Worm (Caenorhabditis elegans): ENCODE data around the gene F11G11.13.

The F11G11.13 gene

DNA sequence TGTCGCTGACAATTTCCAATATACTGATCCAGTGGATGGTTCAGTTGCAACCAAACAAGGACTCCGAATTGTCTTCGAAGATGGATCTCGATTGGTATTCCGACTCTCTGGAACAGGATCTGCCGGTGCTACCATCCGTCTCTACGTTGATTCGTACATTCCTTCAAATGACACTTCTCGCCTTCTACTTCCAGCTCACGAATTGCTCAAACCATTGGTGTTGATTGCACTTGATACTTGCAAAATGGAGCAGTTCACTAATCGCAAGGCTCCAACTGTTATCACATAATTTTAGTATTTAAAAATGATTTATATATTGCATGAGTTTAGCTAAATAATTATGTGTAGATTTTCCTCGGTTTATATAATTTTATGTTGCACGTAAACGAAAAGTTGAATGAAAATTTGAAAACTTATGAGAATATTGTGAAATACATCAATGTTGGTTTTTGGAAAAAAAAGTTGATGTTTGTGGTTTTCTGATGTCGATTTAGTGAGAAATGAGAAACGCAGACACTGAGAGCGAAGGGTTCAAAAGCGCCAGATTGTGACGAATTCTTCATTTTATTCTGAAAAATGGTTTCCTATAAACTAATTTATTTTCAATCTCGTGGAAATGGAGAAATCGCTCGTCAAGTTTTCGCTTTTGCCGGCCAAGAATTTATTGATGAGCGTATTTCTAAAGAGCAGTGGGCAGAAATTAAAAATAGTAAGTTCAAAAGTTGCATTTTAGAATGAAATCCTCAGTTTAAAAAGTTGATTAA, 15.2 kb upstream of the F11G11.13 start, which contains the start of gene gst-9:
Gene gst-9 (plus strand): TSS at position 574 of the 764 bp plus-strand sequence.
- no peak for TF ChIP-seq nhr-12 (tag; optimal IDR thresholded peaks at IDR 0.05)
- TF ChIP-seq ceh-39 (tag; optimal IDR thresholded peaks at IDR 0.05), result no peak
- no peak for TF ChIP-seq nhr-76 (tag; optimal IDR thresholded peaks at IDR 0.05)
- no peak for TF ChIP-seq elt-1 (tag; optimal IDR thresholded peaks at IDR 0.05; ENCODE audit: borderline replicate concordance, insufficient read depth)
- no peak for TF ChIP-seq mab-5 (tag; optimal IDR thresholded peaks at IDR 0.05)
- no peak for TF ChIP-seq nhr-237 (tag; optimal IDR thresholded peaks at IDR 0.05)
- no peak for TF ChIP-seq lin-13 (tag; optimal IDR thresholded peaks at IDR 0.05)
- no peak for TF ChIP-seq mls-2 (tag; optimal IDR thresholded peaks at IDR 0.05)
- no peak for TF ChIP-seq unc-62 (GFP tag; optimal IDR thresholded peaks at IDR 0.05)
- no peak for TF ChIP-seq bed-3 (GFP tag; optimal IDR thresholded peaks at IDR 0.05)
- TF ChIP-seq nhr-2 (tag; optimal IDR thresholded peaks at IDR 0.05), result no peak
- no peak for TF ChIP-seq M03D4.4 (tag; optimal IDR thresholded peaks at IDR 0.05)
- no peak for TF ChIP-seq unc-39 (tag; optimal IDR thresholded peaks at IDR 0.05)
- no peak for TF ChIP-seq hlh-1 (tag; optimal IDR thresholded peaks at IDR 0.05)
- TF ChIP-seq unc-120 (tag; optimal IDR thresholded peaks at IDR 0.05; ENCODE audit: poor library complexity, severe bottlenecking), result no peak

- peak; percentile 34 for TF ChIP-seq unc-120 (tag; optimal IDR thresholded peaks at IDR 0.05; ENCODE audit: poor library complexity, severe bottlenecking)
- peak; percentile 57 for TF ChIP-seq hlh-1 (tag; optimal IDR thresholded peaks at IDR 0.05)
- no peak for TF ChIP-seq drap-1 (GFP tag; optimal IDR thresholded peaks at IDR 0.05)
These were observed 12.8 kb upstream of the F11G11.13 start, which contains the start of gene pgm-1 for ce11 chrII:4888527-4889487. TSS of gene pgm-1 (plus strand) at chrII:4889437.

DNA sequence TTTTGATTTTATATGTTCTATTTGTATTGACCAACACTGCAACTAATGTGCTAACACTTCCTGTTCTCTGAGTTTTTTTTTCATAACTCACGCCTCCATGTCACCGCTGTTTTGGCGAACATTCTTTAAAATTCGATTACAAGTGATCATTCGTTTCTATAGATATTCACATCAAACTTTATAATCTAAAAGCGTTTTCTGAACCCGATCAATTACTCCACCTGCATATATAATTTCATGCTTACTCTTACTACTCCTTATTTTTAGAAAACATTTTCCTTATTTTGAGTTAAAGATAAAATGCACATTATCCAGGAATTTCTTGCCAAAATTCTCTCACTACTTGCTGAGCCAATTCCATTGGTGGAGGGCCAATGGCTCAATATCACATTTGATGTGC, 10.0 kb upstream of the F11G11.13 start, which contains the start of gene R05F9.7:
Gene R05F9.7 (plus strand): TSS at position 301 of the 400 bp plus-strand sequence.
- no peak for TF ChIP-seq mep-1 (tag; optimal IDR thresholded peaks at IDR 0.05)
- no peak for TF ChIP-seq lin-13 (tag; optimal IDR thresholded peaks at IDR 0.05)
- TF ChIP-seq blmp-1 (tag; optimal IDR thresholded peaks at IDR 0.05), result no peak
- TF ChIP-seq snpc-4 (tag; optimal IDR thresholded peaks at IDR 0.05), result no peak
- TF ChIP-seq elt-3 (tag; optimal IDR thresholded peaks at IDR 0.05), result no peak

- no peak for TF ChIP-seq unc-39 (tag; optimal IDR thresholded peaks at IDR 0.05)
These were observed 8.4 kb upstream of the F11G11.13 start for ce11 chrII:4884403-4884802.

DNA sequence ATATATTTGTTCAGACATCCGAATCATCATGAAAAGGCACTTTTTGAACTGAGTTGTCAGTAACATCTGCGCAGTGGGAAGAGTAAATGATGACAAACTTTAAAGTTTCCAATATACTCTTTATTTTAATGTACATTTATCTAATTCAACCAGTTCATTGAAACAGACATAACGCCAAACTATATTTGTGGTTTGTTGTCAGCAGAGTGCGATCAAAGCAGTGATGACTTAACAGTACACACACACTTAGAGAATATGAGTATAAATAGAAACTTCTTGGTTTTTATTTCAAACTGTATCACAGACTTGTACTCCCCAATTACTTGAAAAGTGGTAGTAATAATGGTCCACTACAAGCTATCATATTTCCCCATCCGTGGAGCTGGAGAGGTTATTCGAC, 7.4 kb upstream of the F11G11.13 start, which contains the start of gene gst-8:
Gene gst-8 (plus strand): TSS at position 301 of the 400 bp plus-strand sequence.
- TF ChIP-seq cnd-1 (tag; optimal IDR thresholded peaks at IDR 0.05) (no peak), unc-120 (tag; optimal IDR thresholded peaks at IDR 0.05; ENCODE audit: poor library complexity, severe bottlenecking) (no peak), unc-39 (tag; optimal IDR thresholded peaks at IDR 0.05) (no peak)

DNA sequence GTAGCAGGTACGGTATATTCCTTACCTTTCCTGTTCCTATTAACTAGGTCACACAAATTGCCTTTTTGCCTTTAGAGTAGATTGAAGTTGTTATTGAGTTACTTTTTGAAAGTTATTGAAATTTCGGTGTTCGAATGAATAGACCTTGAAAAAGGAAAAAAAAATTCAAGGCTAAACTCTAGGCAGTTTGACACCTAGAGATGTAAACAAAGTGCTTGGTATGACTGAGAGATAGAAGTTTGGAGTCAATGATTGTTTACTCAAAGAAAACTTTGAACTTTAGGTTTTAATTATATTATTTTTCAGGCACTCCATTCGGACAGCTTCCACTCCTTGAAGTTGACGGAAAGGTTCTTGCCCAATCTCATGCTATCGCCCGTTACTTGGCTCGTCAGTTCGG, 6.5 kb upstream of the F11G11.13 start:
- no peak for TF ChIP-seq elt-3 (tag; optimal IDR thresholded peaks at IDR 0.05)
- no peak for TF ChIP-seq hlh-1 (tag; optimal IDR thresholded peaks at IDR 0.05)
- TF ChIP-seq ham-2 (GFP tag; optimal IDR thresholded peaks at IDR 0.05), result no peak
- no peak for TF ChIP-seq mab-5 (tag; optimal IDR thresholded peaks at IDR 0.05)
- no peak for TF ChIP-seq lsy-2 (tag; optimal IDR thresholded peaks at IDR 0.05)
- TF ChIP-seq snpc-4 (tag; optimal IDR thresholded peaks at IDR 0.05), result no peak
- TF ChIP-seq sptf-1 (tag; optimal IDR thresholded peaks at IDR 0.05), result no peak
- TF ChIP-seq ceh-39 (tag; optimal IDR thresholded peaks at IDR 0.05), result no peak
- no peak for TF ChIP-seq tbx-8 (GFP tag; optimal IDR thresholded peaks at IDR 0.05)
- no peak for TF ChIP-seq ztf-11 (tag; optimal IDR thresholded peaks at IDR 0.05)
- no peak for TF ChIP-seq blmp-1 (tag; optimal IDR thresholded peaks at IDR 0.05)
- TF ChIP-seq ceh-83 (GFP tag; optimal IDR thresholded peaks at IDR 0.05), result no peak
- TF ChIP-seq bed-3 (GFP tag; optimal IDR thresholded peaks at IDR 0.05), result no peak
- no peak for TF ChIP-seq nhr-12 (tag; optimal IDR thresholded peaks at IDR 0.05)
- TF ChIP-seq unc-62 (GFP tag; optimal IDR thresholded peaks at IDR 0.05), result no peak
- TF ChIP-seq nhr-28 (tag; optimal IDR thresholded peaks at IDR 0.05), result no peak
- no peak for TF ChIP-seq ces-1 (GFP tag; optimal IDR thresholded peaks at IDR 0.05)
- TF ChIP-seq mls-2 (tag; optimal IDR thresholded peaks at IDR 0.05), result no peak
